Worm (Caenorhabditis elegans) whole organism, early embryonic: Measurements from ENCODE around the gene dmsr-15.

Source experiments
- aly-1 ChIP-seq: sonication (generic microtip); optimal IDR thresholded peaks from 2 replicates; lab custom pipeline; 2016; ENCODE audit warnings: missing genetic modification characterization, missing compliant biosample characterization
- ama-1 ChIP-seq: fragments of 150-350 bp; optimal IDR thresholded peaks from 2 replicates; lab custom pipeline; 2014
- ceh-13 ChIP-seq: fragments of 200-800 bp; sonication (Bioruptor generic); optimal IDR thresholded peaks from 2 replicates; lab custom pipeline; 2018; ENCODE audit warnings: mild to moderate bottlenecking, missing genetic modification characterization, missing compliant biosample characterization
- tbx-11 ChIP-seq: fragments of 200-800 bp; sonication (Bioruptor generic); IDR thresholded peaks from 2 replicates; pipeline ENCODE4 v1.3.6; 2022; ENCODE audit warnings: missing genetic modification characterization, missing compliant biosample characterization
- tbx-37 ChIP-seq: fragments of 200-800 bp; sonication (Bioruptor generic); conservative IDR thresholded peaks from 2 replicates; pipeline ENCODE4 v1.3.6; 2022; ENCODE audit warnings: missing genetic modification reagents, missing genetic modification characterization, missing compliant biosample characterization
- tra-4 ChIP-seq: sonication (generic microtip); optimal IDR thresholded peaks from 2 replicates; lab custom pipeline; 2017; ENCODE audit warnings: missing genetic modification characterization, missing compliant biosample characterization

ce11 chrV:6842437-6842836 is 13.8 kb upstream of the dmsr-15 start, which contains the start of gene T15B7.1:
- TF ChIP-seq ama-1 (lab: Kevin White, UChicago) (no peak), tra-4 (no peak), aly-1 (tag; lab: Kevin White, UChicago) (no peak), tbx-37 (GFP tag; lab: Robert Waterston, UW) (no peak), tbx-11 (GFP tag; lab: Robert Waterston, UW) (no peak), ceh-13 (no peak)
